Fruit fly (Drosophila melanogaster): ENCODE results near the gene hth.

hth gene

dm6 chr3R:10564229-10564628, 75.1 kb downstream of the hth start (continued):
- no peak for TF ChIP-seq Adf1 (GFP tag; IDR thresholded peaks at IDR 0.05)
- no peak for TF ChIP-seq HLH54F (GFP tag; optimal IDR thresholded peaks at IDR 0.05)
- TF ChIP-seq sna (GFP tag; IDR thresholded peaks at IDR 0.05; ENCODE audit: partially characterized antibody) = no peak
- peak; percentile 41; the same call in 1 of the 2 replicates for TF ChIP-seq E2f1 (GFP tag; IDR thresholded peaks at IDR 0.05)
- TF ChIP-seq CG11456 (GFP tag; IDR thresholded peaks at IDR 0.05) = peak; percentile 65; the same call in 1 of the 3 replicates
- TF ChIP-seq CG3065 (GFP tag; optimal IDR thresholded peaks at IDR 0.05) = no peak
- TF ChIP-seq bbx (GFP tag; IDR thresholded peaks at IDR 0.05; ENCODE audit: partially characterized antibody) = no peak
- TF ChIP-seq trh (GFP tag; optimal IDR thresholded peaks at IDR 0.05) = no peak
- no peak for TF ChIP-seq CG15696 (tag; optimal IDR thresholded peaks at IDR 0.05)
- TF ChIP-seq MESR4 (GFP tag; optimal IDR thresholded peaks at IDR 0.05) = no peak
- peak; percentile 10 for TF ChIP-seq caup (GFP tag; optimal IDR thresholded peaks at IDR 0.05; ENCODE audit: severe bottlenecking)
- TF ChIP-seq CG9437 (GFP tag; optimal IDR thresholded peaks at IDR 0.05) = no peak
- TF ChIP-seq toy (GFP tag; IDR thresholded peaks at IDR 0.05) = no peak
- no peak for TF ChIP-seq Lpt (GFP tag; optimal IDR thresholded peaks at IDR 0.05)
- TF ChIP-seq NC2β (GFP tag; optimal IDR thresholded peaks at IDR 0.05) = no peak
- TF ChIP-seq CG3995 (GFP tag; optimal IDR thresholded peaks at IDR 0.05) = no peak
- no peak for TF ChIP-seq CG2889 (GFP tag; IDR thresholded peaks at IDR 0.05)
- TF ChIP-seq Camta (GFP tag; optimal IDR thresholded peaks at IDR 0.05) = peak; percentile 18
- no peak for TF ChIP-seq CG10959 (GFP tag; IDR thresholded peaks at IDR 0.05)
- TF ChIP-seq CG8359 (GFP tag; optimal IDR thresholded peaks at IDR 0.05; ENCODE audit: borderline replicate concordance) = no peak
- TF ChIP-seq Hmx (GFP tag; optimal IDR thresholded peaks at IDR 0.05) = no peak
- TF ChIP-seq wek (GFP tag; optimal IDR thresholded peaks at IDR 0.05) = no peak
- peak; percentile 40 for TF ChIP-seq gro (GFP tag; optimal IDR thresholded peaks at IDR 0.05)
- peak; percentile 54; the same call in 1 of the 2 replicates for TF ChIP-seq Atf6 (GFP tag; IDR thresholded peaks at IDR 0.05)
- TF ChIP-seq slp2 (GFP tag; optimal IDR thresholded peaks at IDR 0.05) = peak; percentile 8
- peak; percentile 51; the same call in 1 of the 2 replicates for TF ChIP-seq peb (GFP tag; IDR thresholded peaks at IDR 0.05)
- TF ChIP-seq CG13894 (tag; optimal IDR thresholded peaks at IDR 0.05) = peak; percentile 5
- TF ChIP-seq CG2116 (GFP tag; optimal IDR thresholded peaks at IDR 0.05) = no peak
- TF ChIP-seq Gug (GFP tag; IDR thresholded peaks at IDR 0.05) = 0 out of 4 replicates have a peak, but pooled peaks have one; percentile 34
- no peak for TF ChIP-seq ase (GFP tag; IDR thresholded peaks at IDR 0.05)
- peak; percentile 67 for TF ChIP-seq tin (GFP tag; optimal IDR thresholded peaks at IDR 0.05)
- peak; percentile 16 for TF ChIP-seq Bteb2 (GFP tag; optimal IDR thresholded peaks at IDR 0.05)
- TF ChIP-seq nom (GFP tag; optimal IDR thresholded peaks at IDR 0.05) = no peak
- TF ChIP-seq insv (GFP tag; optimal IDR thresholded peaks at IDR 0.05) = no peak
- peak; percentile 52 to 65 for TF ChIP-seq Pdp1 (GFP tag; optimal IDR thresholded peaks at IDR 0.05)
- peak; percentile 14 for TF ChIP-seq CG10267 (tag; optimal IDR thresholded peaks at IDR 0.05)
- no peak for TF ChIP-seq Lim3 (GFP tag; IDR thresholded peaks at IDR 0.05)
- TF ChIP-seq Spps (tag; optimal IDR thresholded peaks at IDR 0.05) = no peak
- TF ChIP-seq YL-1 (GFP tag; optimal IDR thresholded peaks at IDR 0.05) = no peak
- TF ChIP-seq Hr78 (GFP tag; optimal IDR thresholded peaks at IDR 0.05) = no peak
- TF ChIP-seq so (GFP tag; IDR thresholded peaks at IDR 0.05) = no peak
- no peak for TF ChIP-seq psq (GFP tag; optimal IDR thresholded peaks at IDR 0.05)
- peak; percentile 44 for TF ChIP-seq CG1233 (GFP tag; optimal IDR thresholded peaks at IDR 0.05)
- TF ChIP-seq ac (GFP tag; optimal IDR thresholded peaks at IDR 0.05) = no peak
- TF ChIP-seq Kr (GFP tag; optimal IDR thresholded peaks at IDR 0.05) = no peak
- TF ChIP-seq CG3726 (GFP tag; IDR thresholded peaks at IDR 0.05) = peak; percentile 65; the same call in 1 of the 3 replicates
- no peak; the same call in 1 of the 2 replicates for TF ChIP-seq gt (GFP tag; IDR thresholded peaks at IDR 0.05)
- TF ChIP-seq eyg (GFP tag; optimal IDR thresholded peaks at IDR 0.05) = no peak
- TF ChIP-seq Sry-δ (GFP tag; optimal IDR thresholded peaks at IDR 0.05) = peak; percentile 24
- no peak for TF ChIP-seq CG14965 (GFP tag; optimal IDR thresholded peaks at IDR 0.05; ENCODE audit: borderline replicate concordance)
- peak in 1 of 2 experiments; percentile 44 for TF ChIP-seq Hr51 (GFP tag; optimal IDR thresholded peaks at IDR 0.05)

Data from whole organism, embryonic.